Worm (Caenorhabditis elegans): ENCODE data around the gene egl-27.

Gene egl-27

DNA sequence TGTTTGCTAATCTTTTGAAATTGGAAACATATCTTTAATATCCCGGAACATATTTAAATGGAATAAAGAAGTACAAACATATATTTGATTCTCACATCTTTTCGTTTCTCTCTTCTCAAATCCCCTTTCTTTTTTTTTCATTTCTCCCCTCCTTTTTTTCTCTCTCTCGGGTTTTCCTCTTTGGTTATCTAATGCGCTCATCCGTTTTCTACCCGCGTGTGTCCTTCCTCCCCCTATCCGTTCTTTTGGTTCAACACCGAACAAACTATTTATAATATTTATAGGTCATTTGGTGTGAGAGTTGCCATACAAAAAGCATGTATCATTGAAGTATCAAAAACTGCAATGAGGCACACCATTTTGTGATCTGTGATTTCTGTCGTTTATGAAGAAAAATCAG is 10.9 kb upstream of the egl-27 start:
- TF ChIP-seq unc-62 (GFP tag; optimal IDR thresholded peaks at IDR 0.05): no peak

ce11 chrII:6824524-6824923 is 10.3 kb upstream of the egl-27 start:
- TF ChIP-seq unc-62 (GFP tag; optimal IDR thresholded peaks at IDR 0.05): no peak

DNA sequence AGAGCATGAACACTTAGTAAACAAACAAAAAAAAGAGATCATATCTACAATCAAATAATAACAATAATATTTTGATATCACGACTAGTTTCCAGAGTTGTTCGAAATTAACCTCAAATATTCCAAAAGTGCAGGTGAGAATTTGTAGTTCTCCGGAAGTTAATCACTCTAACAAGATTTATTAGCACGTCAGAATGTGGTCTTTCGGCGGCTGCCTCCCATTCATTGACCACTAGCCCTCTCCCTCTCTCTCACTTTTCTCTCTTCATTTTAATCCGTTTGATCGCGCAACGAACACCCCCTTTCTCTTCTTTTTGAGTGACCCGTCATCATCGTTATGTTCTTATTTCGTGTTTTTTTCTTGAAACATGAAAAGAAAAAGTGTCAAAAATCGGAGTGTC is 9.1 kb upstream of the egl-27 start:
- no peak for TF ChIP-seq unc-62 (GFP tag; optimal IDR thresholded peaks at IDR 0.05)

- TF ChIP-seq unc-62 (GFP tag; optimal IDR thresholded peaks at IDR 0.05): no peak
Observed at ce11 chrII:6826726-6827125, 8.1 kb upstream of the egl-27 start.

ce11 chrII:6827388-6827787 is 7.4 kb upstream of the egl-27 start:
- no peak for TF ChIP-seq unc-62 (GFP tag; optimal IDR thresholded peaks at IDR 0.05)

- TF ChIP-seq unc-62 (GFP tag; optimal IDR thresholded peaks at IDR 0.05): no peak
Observed at ce11 chrII:6828073-6828900, 6.5 kb upstream of the egl-27 start.

DNA sequence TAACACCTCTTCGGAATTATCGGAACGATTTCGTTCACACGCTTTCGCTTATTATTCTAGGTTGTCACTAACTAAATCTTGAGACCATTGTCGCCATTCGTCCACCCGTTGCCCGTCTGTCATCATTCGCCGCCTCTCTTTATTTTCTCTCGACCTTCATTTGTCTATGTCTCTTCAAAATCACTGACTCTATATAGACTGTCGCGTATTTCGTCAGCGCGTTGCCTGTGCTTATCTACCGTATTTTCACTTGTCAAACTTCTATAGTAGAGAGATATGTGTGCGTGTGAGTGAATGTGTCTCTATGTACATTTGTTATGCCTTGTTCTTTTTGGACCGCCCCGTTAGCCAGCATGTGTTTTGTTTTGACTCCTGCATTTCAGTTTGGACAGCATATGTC is 5.7 kb upstream of the egl-27 start:
- TF ChIP-seq unc-62 (GFP tag; optimal IDR thresholded peaks at IDR 0.05): no peak

DNA sequence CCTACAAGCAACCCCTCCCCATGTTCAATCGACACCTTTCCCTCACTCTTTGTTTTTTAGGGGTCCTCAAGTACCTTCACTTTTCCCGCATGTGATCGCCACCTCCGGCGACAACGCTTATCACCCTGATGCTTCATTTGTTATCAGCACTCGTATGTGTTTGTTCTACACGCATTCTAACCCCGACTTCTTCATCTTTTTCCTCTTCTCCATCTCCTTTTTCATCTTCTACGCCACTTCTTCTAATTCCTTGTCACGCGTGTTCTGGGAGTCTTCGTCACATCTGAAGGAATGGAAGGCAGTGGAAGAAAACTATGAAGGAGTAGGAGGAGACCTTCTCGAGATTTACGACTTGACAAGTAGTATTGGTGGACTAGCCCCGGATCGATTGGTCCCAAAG is 4.8 kb upstream of the egl-27 start:
- TF ChIP-seq unc-62 (GFP tag; optimal IDR thresholded peaks at IDR 0.05): no peak

DNA sequence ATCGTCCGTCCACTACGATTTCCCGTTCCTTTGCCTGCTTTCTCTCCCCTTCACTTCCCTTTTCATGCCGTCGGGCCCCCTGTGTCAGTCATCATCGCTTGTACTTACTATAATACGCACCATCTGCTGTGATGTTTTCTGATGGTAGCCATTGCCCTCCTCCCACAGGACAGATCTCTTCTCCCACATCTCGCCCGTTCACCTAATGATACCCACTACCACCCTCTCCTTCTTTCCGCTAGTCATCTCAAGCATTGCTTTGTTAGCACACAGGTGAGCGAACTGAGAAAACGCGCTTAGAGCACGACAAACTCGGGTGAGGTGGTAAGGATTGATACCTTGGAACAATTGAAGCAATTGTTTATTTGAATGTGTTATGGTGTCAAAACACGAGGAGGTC is 3.9 kb upstream of the egl-27 start:
- no peak for TF ChIP-seq unc-62 (GFP tag; optimal IDR thresholded peaks at IDR 0.05)

DNA sequence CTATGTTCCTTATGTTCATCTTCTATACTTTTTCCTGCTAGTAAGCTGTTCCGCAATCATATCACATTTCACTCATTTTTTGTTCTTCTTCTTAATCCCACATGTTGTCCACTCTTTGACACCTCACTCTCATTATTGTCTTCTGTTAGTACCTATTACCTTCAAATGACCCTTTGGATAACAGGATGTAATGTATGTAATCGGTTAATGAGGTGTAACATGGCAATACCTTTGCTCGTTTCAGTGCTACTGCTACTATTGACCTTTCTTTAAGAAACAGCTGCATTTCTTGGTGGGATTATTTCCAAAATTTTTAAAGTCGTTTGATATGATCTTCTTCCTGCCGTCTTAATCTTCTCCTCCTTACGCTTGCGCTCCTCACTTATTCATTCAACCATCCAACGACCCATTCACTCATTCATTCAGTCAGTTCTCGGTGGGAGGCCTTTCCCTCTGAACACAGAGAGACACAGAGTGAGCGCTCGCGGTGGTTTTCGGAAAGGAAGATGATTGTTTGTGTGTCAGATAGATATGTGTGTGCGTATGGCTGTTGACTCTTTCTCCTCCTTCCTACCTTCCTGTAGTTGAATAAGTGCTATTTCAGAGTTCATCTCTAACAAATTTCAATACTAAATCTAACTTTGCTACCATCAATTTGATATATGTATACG is 3.1 kb upstream of the egl-27 start:
- TF ChIP-seq unc-62 (GFP tag; optimal IDR thresholded peaks at IDR 0.05): no peak

DNA sequence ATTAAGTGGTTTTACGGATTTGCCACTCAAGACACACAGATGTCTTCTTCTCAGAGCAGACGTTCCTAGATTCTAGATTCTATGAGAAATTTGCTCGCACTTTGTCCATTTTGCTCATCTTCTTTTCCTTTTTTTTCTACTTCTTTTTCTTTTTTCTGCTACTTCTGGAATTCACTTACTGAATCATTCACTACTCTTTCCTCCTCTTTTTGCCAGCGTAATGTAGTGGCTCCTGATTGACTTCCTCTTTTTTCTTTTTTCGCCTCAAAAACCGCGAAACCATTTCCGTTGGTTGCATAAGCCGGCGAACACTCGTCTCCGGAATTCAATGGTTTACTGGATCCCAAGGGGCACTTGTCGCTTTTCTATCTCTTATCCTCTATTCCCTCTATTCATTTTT is 2.6 kb upstream of the egl-27 start:
- no peak for TF ChIP-seq unc-62 (GFP tag; optimal IDR thresholded peaks at IDR 0.05)

DNA sequence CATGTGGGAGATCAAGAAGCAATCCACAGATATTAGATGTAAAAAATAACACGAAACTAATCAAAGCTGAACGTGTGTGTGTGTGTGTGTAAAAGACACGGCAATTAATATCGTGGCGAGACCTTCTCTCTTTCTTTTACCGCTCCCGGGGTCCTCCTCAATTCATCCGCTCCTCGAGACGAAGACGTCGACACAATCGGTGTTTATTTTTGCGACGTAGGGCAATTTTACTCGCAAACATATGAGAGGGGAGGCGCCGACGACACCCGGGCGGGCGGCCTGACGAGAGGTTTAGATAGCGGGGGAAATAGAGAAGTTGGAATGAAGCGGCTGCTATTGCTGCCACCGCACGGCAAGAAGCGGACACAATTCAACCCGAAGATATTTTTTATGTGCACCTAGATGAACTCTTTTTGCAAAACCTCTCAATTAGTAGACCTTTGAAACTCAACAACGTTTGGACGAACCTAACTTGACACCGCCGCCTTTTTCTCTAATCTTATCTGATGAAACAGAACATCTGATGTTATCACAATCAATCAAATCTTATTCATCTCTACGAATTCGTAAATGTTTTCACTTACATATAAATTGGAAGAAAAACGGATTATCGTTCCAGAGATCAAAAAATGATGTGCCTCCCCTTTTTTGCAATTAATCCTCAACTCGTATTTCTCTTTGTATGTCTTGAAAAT is 2.0 kb upstream of the egl-27 start:
- no peak for TF ChIP-seq unc-62 (GFP tag; optimal IDR thresholded peaks at IDR 0.05)

DNA sequence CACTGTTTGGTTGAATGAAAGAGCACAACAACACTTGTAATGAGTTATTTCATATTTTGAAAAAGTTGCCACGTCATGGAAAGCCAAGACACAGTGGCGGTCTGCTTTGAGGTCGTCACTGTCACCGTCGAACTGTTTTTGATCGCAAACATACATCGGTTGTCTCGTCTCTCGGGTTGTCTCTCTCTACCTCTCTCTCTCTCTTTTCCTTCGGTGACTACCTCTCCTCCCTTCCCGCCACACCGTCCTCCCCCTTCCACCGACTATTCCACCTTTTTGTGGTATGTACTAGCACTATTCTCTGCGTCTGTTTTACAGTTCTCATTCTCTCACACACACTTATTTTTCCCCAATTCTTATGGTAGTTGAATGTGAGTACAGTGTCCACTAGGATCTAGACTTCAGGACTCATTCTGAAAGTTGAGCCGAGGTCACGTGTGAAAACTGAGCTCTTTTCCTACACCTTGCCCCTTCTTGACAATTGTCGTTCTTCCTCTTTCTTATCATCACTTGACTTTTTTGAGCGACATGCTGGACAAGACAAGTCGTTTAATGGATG is 948 bp upstream of the egl-27 start:
- TF ChIP-seq unc-62 (GFP tag; optimal IDR thresholded peaks at IDR 0.05): no peak

DNA sequence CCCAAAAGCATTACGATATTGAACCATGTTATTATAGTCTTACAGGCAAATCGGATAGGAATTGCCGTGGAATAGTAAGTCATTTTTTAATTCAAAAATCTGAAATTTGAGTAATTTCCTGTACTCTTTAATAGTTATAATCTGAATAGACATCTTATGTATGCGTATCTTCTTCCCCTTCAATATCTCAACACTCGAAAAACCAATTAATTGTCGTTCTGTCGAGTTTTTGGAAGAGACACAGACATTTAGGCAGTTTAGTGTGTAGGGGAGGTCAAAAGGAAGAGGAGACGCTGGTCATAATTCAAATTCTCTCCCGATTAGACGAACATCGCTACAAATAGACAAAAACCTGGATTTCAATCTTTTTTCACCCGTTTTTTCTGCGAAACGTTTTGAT is 692 bp downstream of the egl-27 start:
- no peak for TF ChIP-seq unc-62 (GFP tag; optimal IDR thresholded peaks at IDR 0.05)

ce11 chrII:6835972-6836595 is 1.3 kb downstream of the egl-27 start:
- no peak for TF ChIP-seq unc-62 (GFP tag; optimal IDR thresholded peaks at IDR 0.05)
